Fruit fly (Drosophila melanogaster): ENCODE results near the gene CG12984.

Gene CG12984

DNA sequence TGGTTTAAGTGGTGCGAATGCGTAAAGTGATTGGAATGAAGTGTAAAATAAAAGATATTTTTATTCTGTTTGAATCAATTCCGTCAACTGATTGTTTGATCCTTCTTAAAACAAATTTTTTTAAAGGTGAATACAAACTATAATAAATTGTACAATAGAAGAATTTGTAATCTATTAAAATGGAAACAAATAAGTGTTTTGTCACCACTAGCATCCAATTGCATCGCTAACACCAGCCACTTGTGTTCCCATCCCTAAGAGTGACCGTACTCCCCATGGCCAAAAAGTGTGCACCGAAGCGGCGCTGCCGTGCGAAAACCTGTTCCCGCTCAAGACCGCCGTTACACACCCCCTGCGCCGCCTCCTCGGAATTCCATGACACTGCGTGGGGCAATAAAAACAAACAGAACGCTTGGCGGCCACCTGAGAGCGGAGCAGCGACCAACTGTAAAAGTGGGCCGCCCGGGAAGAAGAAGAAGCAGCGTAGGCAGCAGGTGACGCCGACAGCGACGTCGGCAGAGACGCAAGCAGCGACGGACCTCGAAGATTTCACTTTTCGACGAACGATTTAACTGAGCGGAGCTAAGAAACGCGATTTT lies 36.3 kb downstream of the CG12984 start, which contains the start of gene Pdss2 (continued):
- TF ChIP-seq CG13775 (GFP tag; optimal IDR thresholded peaks at IDR 0.05) (peak; percentile 85), Deaf1 (tag; optimal IDR thresholded peaks at IDR 0.05) (peak; percentile 31), CG6175 (GFP tag; IDR thresholded peaks at IDR 0.05) (peak; percentile 92), sug (tag; optimal IDR thresholded peaks at IDR 0.05) (peak; percentile 91), Hmr (GFP tag; optimal IDR thresholded peaks at IDR 0.05) (peak; percentile 76), wek (GFP tag; optimal IDR thresholded peaks at IDR 0.05) (peak; percentile 8), Dad (GFP tag; optimal IDR thresholded peaks at IDR 0.05) (peak; percentile 43), Fer1 (GFP tag; optimal IDR thresholded peaks at IDR 0.05) (peak; percentile 47), HmgD (GFP tag; optimal IDR thresholded peaks at IDR 0.05) (peak; percentile 55), CG7786 (GFP tag; optimal IDR thresholded peaks at IDR 0.05) (peak; percentile 71), en (GFP tag; optimal IDR thresholded peaks at IDR 0.05) (no peak), TFAM (GFP tag; optimal IDR thresholded peaks at IDR 0.05) (no peak), sim (GFP tag; IDR thresholded peaks at IDR 0.05) (0 out of 2 replicates have a peak, but pooled peaks have one; percentile 49), CG2712 (tag; optimal IDR thresholded peaks at IDR 0.05) (peak; percentile 75), crc (GFP tag; optimal IDR thresholded peaks at IDR 0.05) (no peak), Sry-δ (GFP tag; optimal IDR thresholded peaks at IDR 0.05) (peak; percentile 94), nau (GFP tag; optimal IDR thresholded peaks at IDR 0.05) (peak; percentile 14), CG14014 (GFP tag; IDR thresholded peaks at IDR 0.05) (peak; percentile 79), CHES-1-like (GFP tag; optimal IDR thresholded peaks at IDR 0.05) (peak; percentile 78), pfk (GFP tag; optimal IDR thresholded peaks at IDR 0.05) (no peak), CG18764 (GFP tag; optimal IDR thresholded peaks at IDR 0.05) (peak; percentile 47), danr (GFP tag; IDR thresholded peaks at IDR 0.05) (peak; percentile 34; the same call in 1 of the 2 replicates), dati (GFP tag; IDR thresholded peaks at IDR 0.05) (no peak), jing (GFP tag; optimal IDR thresholded peaks at IDR 0.05) (no peak), CG3847 (GFP tag; IDR thresholded peaks at IDR 0.05) (peak; percentile 72), slp2 (GFP tag; optimal IDR thresholded peaks at IDR 0.05) (peak; percentile 37), Mes4 (GFP tag; optimal IDR thresholded peaks at IDR 0.05) (peak; percentile 66), tio (GFP tag; optimal IDR thresholded peaks at IDR 0.05) (peak; percentile 71), CG3163 (GFP tag; optimal IDR thresholded peaks at IDR 0.05) (peak; percentile 50), fd96Cb (tag; optimal IDR thresholded peaks at IDR 0.05) (peak; percentile 54), chm (GFP tag; IDR thresholded peaks at IDR 0.05) (peak; percentile 66), CG9932 (GFP tag; IDR thresholded peaks at IDR 0.05) (peak; percentile 94), rib (GFP tag; IDR thresholded peaks at IDR 0.05) (peak; percentile 93), al (GFP tag; IDR thresholded peaks at IDR 0.05) (peak; percentile 79), ac (GFP tag; optimal IDR thresholded peaks at IDR 0.05) (no peak), CG18011 (GFP tag; optimal IDR thresholded peaks at IDR 0.05) (peak; percentile 46), Ets97D (GFP tag; optimal IDR thresholded peaks at IDR 0.05) (peak; percentile 61), pita (GFP tag; optimal IDR thresholded peaks at IDR 0.05) (no peak), HLH4C (GFP tag; IDR thresholded peaks at IDR 0.05; ENCODE audit: partially characterized antibody) (peak; percentile 55; the same call in 2 of the 3 replicates), lbe (GFP tag; optimal IDR thresholded peaks at IDR 0.05) (peak; percentile 24), CG30020 (tag; optimal IDR thresholded peaks at IDR 0.05) (peak; percentile 63), Mrtf (GFP tag; IDR thresholded peaks at IDR 0.05) (no peak; the same call in 2 of the 3 replicates), Nf-YB (GFP tag; optimal IDR thresholded peaks at IDR 0.05) (no peak), nmo (GFP tag; optimal IDR thresholded peaks at IDR 0.05) (peak; percentile 80), CG4707 (GFP tag; optimal IDR thresholded peaks at IDR 0.05) (peak; percentile 4), CG14441 (GFP tag; IDR thresholded peaks at IDR 0.05) (peak; percentile 77), Trl (optimal IDR thresholded peaks at IDR 0.05) (no peak), Trl (GFP tag; optimal IDR thresholded peaks at IDR 0.05) (peak; percentile 55), pros (GFP tag; optimal IDR thresholded peaks at IDR 0.05) (peak; percentile 81), bab2 (GFP tag; optimal IDR thresholded peaks at IDR 0.05) (peak; percentile 71), her (GFP tag; optimal IDR thresholded peaks at IDR 0.05) (peak; percentile 52)
